Fruit fly (Drosophila melanogaster) whole organism, pupa: ENCODE measurements around the gene CG1161.

Source experiments
- CG12605 ChIP-seq: fragments of 200-800 bp; sonication (Bioruptor generic); IDR thresholded peaks from 2 replicates; pipeline ENCODE4 v1.3.6; 2022; ENCODE audit warnings: missing biosample characterization, missing genetic modification characterization
- CG17806 ChIP-seq: fragments of 200-800 bp; sonication (Bioruptor generic); optimal IDR thresholded peaks from 2 replicates; lab custom pipeline; 2018; ENCODE audit warnings: missing biosample characterization, mild to moderate bottlenecking, missing genetic modification characterization, moderate library complexity
- D1 ChIP-seq: fragments of 200-800 bp; sonication (Bioruptor generic); optimal IDR thresholded peaks from 2 replicates; lab custom pipeline; 2018; ENCODE audit warnings: missing biosample characterization, mild to moderate bottlenecking, missing genetic modification characterization, moderate library complexity

- TF ChIP-seq CG17806 (tag; lab: Kevin White, UChicago) (peak; percentile 93), D1 (tag; lab: Kevin White, UChicago) (no peak), CG12605 (peak; percentile 89)
These were observed 6.9 kb downstream of the CG1161 start for dm6 chr3R:5361681-5362319.
